Worm (Caenorhabditis elegans) whole organism, L2 larva: ENCODE data around the gene ZC13.1.
A peak's percentile ranks its signal among the peaks of the same experiment; 100 is the strongest.

Experiments used
- C34F6.9 ChIP-seq: fragments of 150-350 bp; optimal IDR thresholded peaks from 2 replicates; lab custom pipeline; 2014; ENCODE audit warnings: missing biosample characterization, missing genetic modification characterization
- F13H6.1 ChIP-seq: sonication (generic microtip); optimal IDR thresholded peaks from 2 replicates; lab custom pipeline; 2016; ENCODE audit warnings: missing genetic modification characterization, missing compliant biosample characterization
- R02D3.7 ChIP-seq: fragments of 150-350 bp; optimal IDR thresholded peaks from 2 replicates; lab custom pipeline; 2014; ENCODE audit warnings: missing biosample characterization, missing genetic modification characterization
- Y55F3AM.14 ChIP-seq: fragments of 200-800 bp; sonication (Bioruptor generic); optimal IDR thresholded peaks from 2 replicates; lab custom pipeline; 2018; ENCODE audit warnings: mild to moderate bottlenecking, missing genetic modification characterization, missing compliant biosample characterization
- ZK546.5 ChIP-seq: sonication (generic microtip); optimal IDR thresholded peaks from 2 replicates; lab custom pipeline; 2017; ENCODE audit warnings: missing biosample characterization, missing genetic modification characterization
- alr-1 ChIP-seq: fragments of 150-350 bp; optimal IDR thresholded peaks from 2 replicates; lab custom pipeline; 2014; ENCODE audit warnings: missing biosample characterization, missing genetic modification characterization
- aly-2 ChIP-seq: fragments of 150-350 bp; optimal IDR thresholded peaks from 2 replicates; lab custom pipeline; 2014; ENCODE audit warnings: missing biosample characterization, missing genetic modification characterization
- ama-1 ChIP-seq: fragments of 150-350 bp; optimal IDR thresholded peaks from 2 replicates; lab custom pipeline; 2018; ENCODE audit warnings: inconsistent platforms
- blmp-1 ChIP-seq: sonication (generic microtip); optimal IDR thresholded peaks from 2 replicates; lab custom pipeline; 2017; ENCODE audit warnings: missing genetic modification characterization, mild to moderate bottlenecking, missing compliant biosample characterization, antibody characterized with exemption, moderate library complexity; ENCODE audit not compliant: insufficient read depth
- ceh-16 ChIP-seq: fragments of 150-350 bp; optimal IDR thresholded peaks from 2 replicates; lab custom pipeline; 2014; ENCODE audit warnings: missing biosample characterization, missing genetic modification characterization
- ceh-82 ChIP-seq: fragments of 150-350 bp; optimal IDR thresholded peaks from 2 replicates; lab custom pipeline; 2014; ENCODE audit warnings: missing biosample characterization, missing genetic modification characterization
- crh-2 ChIP-seq: sonication (generic microtip); optimal IDR thresholded peaks from 2 replicates; lab custom pipeline; 2017; ENCODE audit warnings: missing biosample characterization, missing genetic modification characterization
- dmd-4 ChIP-seq: sonication (generic microtip); optimal IDR thresholded peaks from 2 replicates; lab custom pipeline; 2017; ENCODE audit warnings: missing biosample characterization, missing genetic modification characterization
- egl-27 ChIP-seq: sonication (generic microtip); optimal IDR thresholded peaks from 3 replicates; lab custom pipeline; 2017; ENCODE audit warnings: missing biosample characterization, missing genetic modification reagents, missing genetic modification characterization
- elt-1 ChIP-seq: fragments of 150-350 bp; optimal IDR thresholded peaks from 2 replicates; lab custom pipeline; 2014; ENCODE audit warnings: missing biosample characterization, missing genetic modification characterization
- elt-3 ChIP-seq: sonication (generic microtip); optimal IDR thresholded peaks from 2 replicates; lab custom pipeline; 2017; ENCODE audit warnings: missing biosample characterization, missing genetic modification characterization
- fos-1 ChIP-seq: fragments of 150-350 bp; optimal IDR thresholded peaks from 2 replicates; lab custom pipeline; 2014; ENCODE audit warnings: missing biosample characterization, missing genetic modification characterization
- gmeb-1 ChIP-seq: fragments of 150-350 bp; optimal IDR thresholded peaks from 2 replicates; lab custom pipeline; 2014; ENCODE audit warnings: missing biosample characterization, missing genetic modification characterization
- lin-11 ChIP-seq: fragments of 150-350 bp; sonication (generic microtip); optimal IDR thresholded peaks from 2 replicates; lab custom pipeline; 2014; ENCODE audit warnings: missing biosample characterization, missing genetic modification characterization, inconsistent platforms, mixed read lengths
- lin-13 ChIP-seq: fragments of 150-350 bp; optimal IDR thresholded peaks from 2 replicates; lab custom pipeline; 2014; ENCODE audit warnings: missing biosample characterization, missing genetic modification reagents, missing genetic modification characterization
- lin-39 ChIP-seq: fragments of 150-350 bp; optimal IDR thresholded peaks from 2 replicates; lab custom pipeline; 2014; ENCODE audit warnings: missing biosample characterization, missing genetic modification reagents, missing genetic modification characterization
- lsy-2 ChIP-seq, 2 experiments: fragments of 150-350 bp in 1 of 2; sonication (generic microtip) in 1 of 2; optimal IDR thresholded peaks; 2 replicates each; lab custom pipeline; 2014 to 2017; ENCODE audit warnings: missing biosample characterization in 2 of 2, missing genetic modification characterization in 2 of 2
- mab-5 ChIP-seq: fragments of 150-350 bp; optimal IDR thresholded peaks from 2 replicates; lab custom pipeline; 2014; ENCODE audit warnings: missing biosample characterization, missing genetic modification characterization
- mbf-1 ChIP-seq: sonication (generic microtip); optimal IDR thresholded peaks from 2 replicates; lab custom pipeline; 2017; ENCODE audit warnings: missing biosample characterization, missing genetic modification characterization
- mdl-1 ChIP-seq, 2 experiments: fragments of 150-350 bp in 1 of 2; sonication (generic microtip) in 1 of 2; optimal IDR thresholded peaks; 2 replicates each; lab custom pipeline; 2017; ENCODE audit warnings: missing biosample characterization in 2 of 2, missing genetic modification characterization in 2 of 2
- nhr-10 ChIP-seq: sonication (generic microtip); optimal IDR thresholded peaks from 2 replicates; lab custom pipeline; 2017; ENCODE audit warnings: missing biosample characterization, missing genetic modification characterization
- nhr-11 ChIP-seq: fragments of 150-350 bp; optimal IDR thresholded peaks from 2 replicates; lab custom pipeline; 2014; ENCODE audit warnings: missing biosample characterization, missing genetic modification characterization
- nhr-12 ChIP-seq: fragments of 150-350 bp; optimal IDR thresholded peaks from 2 replicates; lab custom pipeline; 2014; ENCODE audit warnings: missing biosample characterization, missing genetic modification characterization
- nhr-129 ChIP-seq: fragments of 150-350 bp; optimal IDR thresholded peaks from 2 replicates; lab custom pipeline; 2014; ENCODE audit warnings: missing biosample characterization, missing genetic modification characterization
- nhr-21 ChIP-seq: fragments of 150-350 bp; optimal IDR thresholded peaks from 2 replicates; lab custom pipeline; 2014; ENCODE audit warnings: missing biosample characterization, missing genetic modification characterization
- nhr-23 ChIP-seq: fragments of 150-350 bp; optimal IDR thresholded peaks from 2 replicates; lab custom pipeline; 2014; ENCODE audit warnings: missing biosample characterization, missing genetic modification reagents, missing genetic modification characterization
- nhr-237 ChIP-seq: fragments of 150-350 bp; optimal IDR thresholded peaks from 2 replicates; lab custom pipeline; 2014; ENCODE audit warnings: missing biosample characterization, missing genetic modification characterization
- nhr-25 ChIP-seq: fragments of 150-350 bp; sonication (generic microtip); optimal IDR thresholded peaks from 3 replicates; lab custom pipeline; 2014; ENCODE audit warnings: missing biosample characterization, missing genetic modification characterization
- nhr-6 ChIP-seq: fragments of 150-350 bp; optimal IDR thresholded peaks from 2 replicates; lab custom pipeline; 2014; ENCODE audit warnings: missing biosample characterization, missing genetic modification characterization
- nhr-77 ChIP-seq: fragments of 150-350 bp; optimal IDR thresholded peaks from 2 replicates; lab custom pipeline; 2014; ENCODE audit warnings: missing biosample characterization, missing genetic modification characterization
- peb-1 ChIP-seq: fragments of 150-350 bp; optimal IDR thresholded peaks from 2 replicates; lab custom pipeline; 2014; ENCODE audit warnings: missing biosample characterization, missing genetic modification characterization
- sem-4 ChIP-seq: fragments of 150-350 bp; optimal IDR thresholded peaks from 2 replicates; lab custom pipeline; 2014; ENCODE audit warnings: missing biosample characterization, missing genetic modification reagents, missing genetic modification characterization
- skn-1 ChIP-seq: sonication (generic microtip); optimal IDR thresholded peaks from 2 replicates; lab custom pipeline; 2017; ENCODE audit warnings: missing biosample characterization, missing genetic modification characterization
- sma-3 ChIP-seq: sonication (generic microtip); optimal IDR thresholded peaks from 2 replicates; lab custom pipeline; 2016; ENCODE audit warnings: missing genetic modification reagents, missing genetic modification characterization, missing compliant biosample characterization
- sma-9 ChIP-seq, 2 experiments: fragments of 150-350 bp in 1 of 2; sonication (generic microtip) in 1 of 2; optimal IDR thresholded peaks; 2 replicates each; lab custom pipeline; 2014 to 2016; ENCODE audit warnings: missing genetic modification characterization in 2 of 2, mild to moderate bottlenecking in 1 of 2, missing biosample characterization in 1 of 2, missing compliant biosample characterization in 1 of 2, missing genetic modification reagents in 1 of 2, moderate library complexity in 1 of 2
- snpc-4 ChIP-seq: fragments of 150-350 bp; optimal IDR thresholded peaks from 2 replicates; lab custom pipeline; 2014; ENCODE audit warnings: missing biosample characterization, missing genetic modification characterization
- unc-39 ChIP-seq: fragments of 150-350 bp; optimal IDR thresholded peaks from 2 replicates; lab custom pipeline; 2014; ENCODE audit warnings: missing biosample characterization, missing genetic modification characterization
- unc-55 ChIP-seq: fragments of 150-350 bp; sonication (generic microtip); optimal IDR thresholded peaks from 3 replicates; lab custom pipeline; 2014; ENCODE audit warnings: missing biosample characterization, missing genetic modification reagents, missing genetic modification characterization
- unc-62 ChIP-seq: fragments of 150-350 bp; optimal IDR thresholded peaks from 2 replicates; lab custom pipeline; 2014; ENCODE audit warnings: missing biosample characterization, missing genetic modification reagents, missing genetic modification characterization
- zag-1 ChIP-seq: fragments of 150-350 bp; optimal IDR thresholded peaks from 2 replicates; lab custom pipeline; 2014; ENCODE audit warnings: missing biosample characterization, missing genetic modification characterization
- ztf-1 ChIP-seq: fragments of 200-800 bp; sonication (Bioruptor generic); conservative IDR thresholded peaks from 2 replicates; pipeline ENCODE4 v1.3.6; 2022; ENCODE audit warnings: missing genetic modification characterization, missing compliant biosample characterization
- ztf-11 ChIP-seq: sonication (generic microtip); optimal IDR thresholded peaks from 2 replicates; lab custom pipeline; 2017; ENCODE audit warnings: missing biosample characterization, missing genetic modification characterization
- ztf-4 ChIP-seq: fragments of 150-350 bp; optimal IDR thresholded peaks from 2 replicates; lab custom pipeline; 2014; ENCODE audit warnings: missing biosample characterization, missing genetic modification characterization

Gene ZC13.1

DNA sequence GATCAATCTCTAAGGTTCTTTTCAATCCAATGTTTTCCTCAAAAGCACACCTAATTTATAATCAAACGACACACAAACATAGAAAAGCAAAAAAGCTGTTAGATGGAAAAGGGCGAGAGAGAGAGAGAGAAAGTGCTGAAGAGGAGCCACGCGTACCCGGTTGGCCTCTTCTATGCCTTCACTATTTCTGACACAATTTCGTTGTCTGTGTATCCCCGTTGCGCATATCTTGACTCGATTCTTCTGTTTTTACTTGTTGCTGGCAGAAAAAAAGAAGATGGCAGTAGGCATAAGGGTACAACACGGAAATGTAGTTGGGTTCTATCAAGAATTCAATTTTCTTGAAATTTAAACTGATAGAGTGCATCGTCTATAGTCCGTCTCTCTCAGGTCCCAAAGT lies 49.5 kb upstream of the ZC13.1 start:
- peak; percentile 62 for TF ChIP-seq zag-1 (tag; lab: Kevin White, UChicago)
- no peak for TF ChIP-seq nhr-21 (tag; lab: Kevin White, UChicago)
- TF ChIP-seq alr-1 (tag; lab: Kevin White, UChicago) = no peak
- peak; percentile 67 for TF ChIP-seq F13H6.1 (tag; lab: Kevin White, UChicago)
- no peak for TF ChIP-seq ama-1 (lab: Kevin White, UChicago)
- no peak for TF ChIP-seq dmd-4 (tag; lab: Kevin White, UChicago)
- peak; percentile 75 for TF ChIP-seq sma-9 (GFP tag; optimal IDR thresholded peaks at IDR 0.05; lab: Kevin White, UChicago)
- no peak for TF ChIP-seq sma-9 (tag; optimal IDR thresholded peaks at IDR 0.05; lab: Kevin White, UChicago)
- TF ChIP-seq mbf-1 (tag; lab: Kevin White, UChicago) = no peak
- TF ChIP-seq R02D3.7 = no peak
- no peak for TF ChIP-seq gmeb-1 (tag; lab: Kevin White, UChicago)
- peak; percentile 22 for TF ChIP-seq nhr-25
- peak; percentile 90 for TF ChIP-seq nhr-129 (tag; lab: Kevin White, UChicago)
- TF ChIP-seq C34F6.9 (tag; lab: Kevin White, UChicago) = peak; percentile 82
- TF ChIP-seq snpc-4 (tag; lab: Kevin White, UChicago) = no peak
- TF ChIP-seq Y55F3AM.14 = peak; percentile 49
- TF ChIP-seq ZK546.5 (tag; lab: Kevin White, UChicago) = no peak
- peak; percentile 55 for TF ChIP-seq nhr-10 (tag; lab: Kevin White, UChicago)
- TF ChIP-seq nhr-6 (tag; lab: Kevin White, UChicago) = peak; percentile 70
- no peak for TF ChIP-seq elt-3 (tag; lab: Kevin White, UChicago)
- TF ChIP-seq lin-39 = no peak
- TF ChIP-seq peb-1 (tag; lab: Kevin White, UChicago) = no peak
- no peak for TF ChIP-seq nhr-237
- TF ChIP-seq fos-1 (tag; lab: Kevin White, UChicago) = peak; percentile 61
- TF ChIP-seq ztf-1 = no peak
- TF ChIP-seq unc-39 (tag; lab: Kevin White, UChicago) = peak; percentile 32
- no peak for TF ChIP-seq lin-11 (tag; lab: Kevin White, UChicago)
- peak; percentile 64 for TF ChIP-seq sem-4 (tag; lab: Kevin White, UChicago)
- no peak for TF ChIP-seq aly-2
- peak; percentile 59 for TF ChIP-seq mab-5 (tag; lab: Kevin White, UChicago)
- peak; percentile 47 to 76 for TF ChIP-seq lsy-2 (tag; optimal IDR thresholded peaks at IDR 0.05; lab: Kevin White, UChicago)
- no peak for TF ChIP-seq elt-1 (tag; lab: Kevin White, UChicago)
- TF ChIP-seq nhr-77 (tag; lab: Kevin White, UChicago) = no peak
- peak; percentile 92 for TF ChIP-seq crh-2 (tag; lab: Kevin White, UChicago)
- no peak for TF ChIP-seq ztf-11 (tag; lab: Kevin White, UChicago)
- no peak for TF ChIP-seq ceh-82 (tag; lab: Kevin White, UChicago)
- peak; percentile 16 for TF ChIP-seq lin-13 (GFP tag; lab: Kevin White, UChicago)
- TF ChIP-seq unc-55 (GFP tag; lab: Kevin White, UChicago) = peak; percentile 62
- peak; percentile 60 to 68 for TF ChIP-seq mdl-1 (tag; optimal IDR thresholded peaks at IDR 0.05; lab: Kevin White, UChicago)
- TF ChIP-seq nhr-11 (tag; lab: Kevin White, UChicago) = no peak
- TF ChIP-seq blmp-1 (tag; lab: Kevin White, UChicago) = peak; percentile 78
- TF ChIP-seq unc-62 (GFP tag; lab: Kevin White, UChicago) = no peak
- TF ChIP-seq sma-3 = no peak
- no peak for TF ChIP-seq ztf-4 (tag; lab: Kevin White, UChicago)
- TF ChIP-seq egl-27 (tag; lab: Kevin White, UChicago) = peak; percentile 17
- TF ChIP-seq ceh-16 (tag; lab: Kevin White, UChicago) = no peak
- no peak for TF ChIP-seq nhr-12 (tag; lab: Kevin White, UChicago)
- no peak for TF ChIP-seq nhr-23 (tag; lab: Kevin White, UChicago)
- TF ChIP-seq skn-1 = no peak
